Worm (Caenorhabditis elegans): ENCODE data around the gene wago-10.

DNA sequence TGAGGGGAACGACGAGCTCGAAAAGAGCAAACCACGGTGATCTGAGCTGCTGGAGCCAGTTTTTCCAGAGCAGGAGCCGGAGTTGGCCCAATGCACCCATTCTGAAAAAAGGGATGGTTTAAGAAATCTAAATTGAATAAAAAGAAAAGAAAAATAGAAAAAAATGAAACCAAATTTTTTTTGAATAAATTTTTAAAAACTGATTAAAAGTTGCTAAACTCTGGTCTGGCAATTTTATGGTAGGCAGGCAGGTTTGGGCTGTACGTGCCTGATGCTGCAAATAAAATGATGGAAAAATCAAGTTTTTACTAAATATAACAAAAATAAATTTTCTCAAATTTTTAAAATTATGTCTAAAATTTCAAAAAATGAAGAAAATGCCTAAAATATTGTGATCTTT lies 12.6 kb upstream of the wago-10 start, which contains the start of gene abt-4:
- TF ChIP-seq med-1 (GFP tag; optimal IDR thresholded peaks at IDR 0.05; ENCODE audit: insufficient read depth) (no peak), ztf-23 (GFP tag; IDR thresholded peaks at IDR 0.05) (no peak), klf-2 (GFP tag; conservative IDR thresholded peaks at IDR 0.05) (no peak), tab-1 (GFP tag; IDR thresholded peaks at IDR 0.05) (no peak), ref-1 (GFP tag; conservative IDR thresholded peaks at IDR 0.05) (no peak), T22C8.4 (GFP tag; IDR thresholded peaks at IDR 0.05) (no peak), ztf-29 (GFP tag; IDR thresholded peaks at IDR 0.05) (no peak), flt-1 (GFP tag; IDR thresholded peaks at IDR 0.05) (no peak), cog-1 (tag; optimal IDR thresholded peaks at IDR 0.05) (no peak)
